Worm (Caenorhabditis elegans): Measurements from ENCODE around the gene F28A10.13.

Gene F28A10.13

DNA sequence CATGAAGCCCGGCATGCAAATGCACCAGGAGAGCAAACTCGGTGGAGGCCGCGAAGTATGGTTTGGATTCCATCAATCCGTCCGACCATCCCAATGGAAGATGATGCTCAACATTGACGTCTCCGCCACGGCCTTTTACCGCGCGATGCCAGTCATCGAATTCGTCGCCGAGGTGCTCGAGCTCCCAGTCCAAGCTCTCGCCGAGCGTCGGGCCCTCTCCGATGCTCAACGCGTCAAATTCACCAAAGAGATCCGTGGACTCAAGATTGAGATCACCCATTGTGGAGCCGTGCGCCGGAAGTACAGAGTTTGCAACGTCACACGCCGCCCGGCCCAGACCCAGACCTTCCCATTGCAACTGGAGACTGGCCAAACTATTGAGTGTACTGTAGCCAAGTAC lies 27.1 kb downstream of the F28A10.13 start:
- TF ChIP-seq ztf-23 (GFP tag; IDR thresholded peaks at IDR 0.05) (no peak), T22C8.4 (GFP tag; IDR thresholded peaks at IDR 0.05) (no peak), tab-1 (GFP tag; IDR thresholded peaks at IDR 0.05) (no peak), cog-1 (tag; optimal IDR thresholded peaks at IDR 0.05) (no peak), flt-1 (GFP tag; IDR thresholded peaks at IDR 0.05) (no peak), ref-1 (GFP tag; conservative IDR thresholded peaks at IDR 0.05) (no peak), med-1 (GFP tag; optimal IDR thresholded peaks at IDR 0.05; ENCODE audit: insufficient read depth) (no peak), ztf-29 (GFP tag; IDR thresholded peaks at IDR 0.05) (no peak), klf-2 (GFP tag; conservative IDR thresholded peaks at IDR 0.05) (no peak)

DNA sequence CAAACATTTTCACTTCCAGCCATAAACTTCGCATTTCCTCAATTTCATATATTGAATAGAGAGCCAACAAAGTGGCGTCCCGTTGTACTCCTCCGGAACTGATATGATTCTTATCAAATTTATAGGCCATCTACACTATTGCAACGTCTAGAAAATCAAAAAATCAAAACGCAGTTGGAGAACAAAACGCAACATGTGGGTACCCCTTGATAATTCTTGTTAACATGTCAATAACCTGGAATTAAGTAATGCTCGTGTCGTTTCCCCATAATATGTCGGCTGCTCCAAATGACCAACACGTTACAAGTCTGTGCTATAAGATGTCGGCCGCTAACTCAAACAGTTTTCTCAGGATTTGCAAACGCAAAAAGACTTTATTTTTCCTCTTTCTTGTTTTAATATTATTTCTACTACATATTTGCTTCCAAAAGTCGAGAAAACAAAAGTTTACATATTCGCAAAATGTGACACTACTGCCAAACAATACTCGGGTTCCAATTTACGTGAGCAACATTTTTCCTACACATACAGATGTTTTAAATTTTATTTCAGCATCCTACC lies 32.1 kb downstream of the F28A10.13 start:
- TF ChIP-seq cog-1 (tag; optimal IDR thresholded peaks at IDR 0.05) (no peak), klf-2 (GFP tag; conservative IDR thresholded peaks at IDR 0.05) (no peak), ztf-29 (GFP tag; IDR thresholded peaks at IDR 0.05) (no peak), ref-1 (GFP tag; conservative IDR thresholded peaks at IDR 0.05) (no peak), tab-1 (GFP tag; IDR thresholded peaks at IDR 0.05) (no peak), T22C8.4 (GFP tag; IDR thresholded peaks at IDR 0.05) (no peak), med-1 (GFP tag; optimal IDR thresholded peaks at IDR 0.05; ENCODE audit: insufficient read depth) (no peak), flt-1 (GFP tag; IDR thresholded peaks at IDR 0.05) (no peak), ztf-23 (GFP tag; IDR thresholded peaks at IDR 0.05) (no peak)

DNA sequence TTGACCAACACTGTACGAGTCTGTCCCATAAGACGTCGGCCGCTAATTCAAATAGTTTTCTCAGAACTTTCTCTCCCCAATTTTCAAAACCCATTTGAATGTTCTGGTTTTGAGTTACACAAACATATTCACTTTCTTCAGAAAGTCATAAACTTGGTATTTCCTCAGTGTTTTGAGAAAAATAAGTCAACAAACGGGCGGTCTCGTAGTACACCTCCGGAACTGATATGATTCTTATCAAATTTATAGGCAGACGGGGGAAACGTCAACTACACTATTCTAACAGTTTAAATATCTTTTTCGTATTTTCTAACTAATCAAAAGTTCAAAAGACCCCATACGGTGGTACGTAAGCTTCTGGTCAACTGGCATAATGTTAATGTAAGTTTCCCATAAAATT lies 35.6 kb downstream of the F28A10.13 start:
- TF ChIP-seq tab-1 (GFP tag; IDR thresholded peaks at IDR 0.05) (no peak), cog-1 (tag; optimal IDR thresholded peaks at IDR 0.05) (no peak), med-1 (GFP tag; optimal IDR thresholded peaks at IDR 0.05; ENCODE audit: insufficient read depth) (no peak), ref-1 (GFP tag; conservative IDR thresholded peaks at IDR 0.05) (no peak), ztf-29 (GFP tag; IDR thresholded peaks at IDR 0.05) (no peak), T22C8.4 (GFP tag; IDR thresholded peaks at IDR 0.05) (no peak), flt-1 (GFP tag; IDR thresholded peaks at IDR 0.05) (no peak), klf-2 (GFP tag; conservative IDR thresholded peaks at IDR 0.05) (no peak), ztf-23 (GFP tag; IDR thresholded peaks at IDR 0.05) (no peak)

DNA sequence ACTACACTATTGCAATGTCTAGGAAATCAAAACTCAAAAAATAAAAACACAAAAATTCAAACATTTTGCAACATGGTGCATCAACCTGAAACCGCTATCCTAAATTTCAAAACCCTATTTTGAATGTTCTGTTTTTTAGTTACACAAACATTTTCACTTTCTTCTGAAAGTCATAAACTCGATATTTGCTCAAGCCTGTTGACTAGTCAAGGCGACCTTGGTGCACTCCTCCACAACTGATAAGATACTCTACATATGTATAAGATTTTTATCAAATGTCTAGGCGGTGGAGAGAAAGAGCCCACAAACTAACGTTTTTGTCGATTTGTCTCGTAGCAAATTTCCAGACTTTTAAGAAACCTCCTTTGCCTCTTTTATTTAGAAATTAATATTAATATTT lies 39.4 kb downstream of the F28A10.13 start, which contains the start of gene T07D3.4:
Gene T07D3.4, plus strand, starts transcription at position 286 of the 400 bp plus-strand sequence.
- TF ChIP-seq klf-2 (GFP tag; conservative IDR thresholded peaks at IDR 0.05) (no peak), tab-1 (GFP tag; IDR thresholded peaks at IDR 0.05) (no peak), med-1 (GFP tag; optimal IDR thresholded peaks at IDR 0.05; ENCODE audit: insufficient read depth) (no peak), T22C8.4 (GFP tag; IDR thresholded peaks at IDR 0.05) (no peak), cog-1 (tag; optimal IDR thresholded peaks at IDR 0.05) (no peak), ztf-29 (GFP tag; IDR thresholded peaks at IDR 0.05) (no peak), ref-1 (GFP tag; conservative IDR thresholded peaks at IDR 0.05) (no peak), ztf-23 (GFP tag; IDR thresholded peaks at IDR 0.05) (no peak), flt-1 (GFP tag; IDR thresholded peaks at IDR 0.05) (no peak)

Measured in whole organism, midembryonic.